Worm (Caenorhabditis elegans) whole organism, young adult: Measurements from ENCODE around the gene F14D7.2.
A peak's percentile ranks its signal among the peaks of the same experiment; 100 is the strongest.

Experiments used
- ceh-100 ChIP-seq: fragments of 200-800 bp; sonication (Bioruptor generic); IDR thresholded peaks from 2 replicates; pipeline ENCODE4 v1.3.6; 2022; ENCODE audit warnings: missing genetic modification reagents, missing genetic modification characterization, missing compliant biosample characterization
- ceh-58 ChIP-seq: fragments of 200-800 bp; sonication (Bioruptor generic); IDR thresholded peaks from 2 replicates; pipeline ENCODE4 v1.3.6; 2022; ENCODE audit warnings: missing genetic modification characterization, missing compliant biosample characterization
- egl-18 ChIP-seq: fragments of 200-800 bp; sonication (Bioruptor generic); IDR thresholded peaks from 2 replicates; pipeline ENCODE4 v1.3.6; 2022; ENCODE audit warnings: missing genetic modification reagents, missing genetic modification characterization, missing compliant biosample characterization
- hsf-1 ChIP-seq: fragments of 200-800 bp; sonication (Bioruptor generic); IDR thresholded peaks from 2 replicates; pipeline ENCODE4 v1.3.6; 2022; ENCODE audit warnings: missing genetic modification reagents, missing genetic modification characterization, missing compliant biosample characterization
- let-607 ChIP-seq, 2 experiments: fragments of 200-800 bp in 1 of 2; sonication (Bioruptor generic) in 1 of 2; sonication (generic microtip) in 1 of 2; optimal IDR thresholded peaks; 2 replicates each; lab custom pipeline; 2016 to 2018; ENCODE audit warnings: mild to moderate bottlenecking in 2 of 2, missing compliant biosample characterization in 2 of 2, missing genetic modification characterization in 2 of 2, moderate library complexity in 2 of 2, missing genotype in 1 of 2
- tlf-1 ChIP-seq: fragments of 200-800 bp; sonication (Bioruptor generic); optimal IDR thresholded peaks from 2 replicates; lab custom pipeline; 2018; ENCODE audit warnings: mild to moderate bottlenecking, missing genetic modification characterization, missing compliant biosample characterization

DNA sequence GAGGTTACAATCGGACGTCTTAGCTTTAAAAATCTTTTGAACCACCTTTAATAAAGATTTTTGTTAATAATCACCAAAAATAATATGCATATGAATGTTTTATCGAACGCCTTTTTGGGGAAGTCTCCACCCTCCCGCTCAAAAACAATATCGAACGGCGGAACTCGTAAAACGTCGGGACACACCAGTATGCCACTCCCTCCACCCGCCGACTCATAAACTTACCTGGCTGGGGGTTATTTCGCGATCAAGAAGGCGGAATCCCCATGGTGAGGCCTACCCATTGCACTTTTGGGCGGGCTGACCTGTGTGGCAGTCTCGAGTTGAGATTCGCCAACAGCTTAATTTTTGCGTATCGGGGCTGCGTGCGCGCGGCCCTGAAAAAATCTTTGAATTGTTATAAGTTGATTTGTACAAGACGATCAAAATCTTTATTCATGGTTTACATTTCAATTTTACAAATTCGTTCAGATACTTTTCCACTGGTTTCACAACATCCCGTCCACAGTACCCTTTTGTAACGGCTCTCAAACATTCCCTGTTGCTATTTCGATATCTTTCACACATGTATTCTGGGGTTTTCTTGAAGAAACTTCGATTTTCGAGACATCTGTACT is 26.1 kb downstream of the F14D7.2 start:
- TF ChIP-seq egl-18 (GFP tag; lab: Robert Waterston, UW) (no peak), let-607 (tag; optimal IDR thresholded peaks at IDR 0.05; lab: Kevin White, UChicago) (no peak), tlf-1 (no peak), ceh-58 (no peak), hsf-1 (peak; percentile 59; the same call in 1 of the 2 replicates), ceh-100 (GFP tag; lab: Robert Waterston, UW) (peak; percentile 47; the same call in 1 of the 2 replicates)
